Fruit fly (Drosophila melanogaster) whole organism, embryonic: ENCODE measurements around the gene CG31103.

Experiments used
- ATbp ChIP-seq: fragments of 200-800 bp; sonication (Bioruptor generic); optimal IDR thresholded peaks from 2 replicates; lab custom pipeline; 2017; ENCODE audit warnings: missing biosample characterization, mild to moderate bottlenecking, missing genetic modification characterization, missing genetic modification reagents
- Blimp-1 ChIP-seq: fragments of 200-800 bp; sonication (Bioruptor generic); optimal IDR thresholded peaks from 3 replicates; lab custom pipeline; 2018; ENCODE audit warnings: missing biosample characterization, missing genetic modification characterization, mild to moderate bottlenecking, moderate library complexity, missing genetic modification reagents
- CG15073 ChIP-seq: fragments of 200-800 bp; sonication (Bioruptor generic); optimal IDR thresholded peaks from 2 replicates; lab custom pipeline; 2016; ENCODE audit warnings: missing biosample characterization, missing genetic modification characterization
- CG16779 ChIP-seq: fragments of 200-800 bp; sonication (Bioruptor generic); IDR thresholded peaks from 2 replicates; pipeline ENCODE4 v1.3.6; 2022; ENCODE audit warnings: missing biosample characterization, missing genetic modification characterization
- CG17186 ChIP-seq: fragments of 200-800 bp; sonication (Bioruptor generic); optimal IDR thresholded peaks from 3 replicates; lab custom pipeline; 2017; ENCODE audit warnings: missing biosample characterization, missing genetic modification reagents, missing genetic modification characterization
- CG17361 ChIP-seq: fragments of 200-800 bp; sonication (Bioruptor generic); IDR thresholded peaks from 3 replicates; pipeline ENCODE4 v1.3.6; 2022; ENCODE audit warnings: missing biosample characterization, missing genetic modification characterization
- CG18262 ChIP-seq: fragments of 200-800 bp; optimal IDR thresholded peaks from 3 replicates; lab custom pipeline; 2019; ENCODE audit warnings: missing biosample characterization, mild to moderate bottlenecking, missing genetic modification characterization, moderate library complexity
- CG18764 ChIP-seq: fragments of 200-800 bp; sonication (Bioruptor generic); optimal IDR thresholded peaks from 3 replicates; lab custom pipeline; 2016; ENCODE audit warnings: missing biosample characterization, missing genetic modification characterization
- CG2875 ChIP-seq: fragments of 200-800 bp; sonication (Bioruptor generic); optimal IDR thresholded peaks from 2 replicates; lab custom pipeline; 2017; ENCODE audit warnings: missing biosample characterization, mild to moderate bottlenecking, missing genetic modification characterization, missing genetic modification reagents
- CG34422 ChIP-seq: fragments of 200-800 bp; sonication (Bioruptor generic); IDR thresholded peaks from 3 replicates; pipeline ENCODE4 v1.3.6; 2022; ENCODE audit warnings: missing biosample characterization, missing genetic modification characterization
- CG3847 ChIP-seq: fragments of 200-800 bp; sonication (Bioruptor generic); IDR thresholded peaks from 2 replicates; pipeline ENCODE4 v1.3.6; 2022; ENCODE audit warnings: missing biosample characterization, missing genetic modification characterization
- CG4360 ChIP-seq: fragments of 200-800 bp; sonication (Bioruptor generic); IDR thresholded peaks from 2 replicates; pipeline ENCODE4 v1.3.6; 2022; ENCODE audit warnings: missing biosample characterization, missing genetic modification characterization
- CG4820 ChIP-seq: fragments of 200-800 bp; sonication (Bioruptor generic); optimal IDR thresholded peaks from 3 replicates; lab custom pipeline; 2016; ENCODE audit warnings: missing biosample characterization, missing genetic modification characterization
- CG5180 ChIP-seq: fragments of 200-800 bp; sonication (Bioruptor generic); optimal IDR thresholded peaks from 3 replicates; lab custom pipeline; 2017; ENCODE audit warnings: missing biosample characterization, missing genetic modification characterization, mild to moderate bottlenecking, moderate library complexity, missing genetic modification reagents
- CG6654 ChIP-seq: fragments of 200-800 bp; sonication (Bioruptor generic); optimal IDR thresholded peaks from 2 replicates; lab custom pipeline; 2017; ENCODE audit warnings: missing biosample characterization, mild to moderate bottlenecking, missing genetic modification characterization
- CG7786 ChIP-seq: fragments of 200-800 bp; sonication (Bioruptor generic); optimal IDR thresholded peaks from 2 replicates; lab custom pipeline; 2016; ENCODE audit warnings: missing biosample characterization, missing genetic modification characterization
- CG8290 ChIP-seq, 3 experiments: fragments of 200-800 bp; sonication (Bioruptor generic); optimal IDR thresholded peaks; 2 replicates each; lab custom pipeline; 2016 to 2019; ENCODE audit warnings: missing biosample characterization in 3 of 3, missing genetic modification characterization in 3 of 3, mild to moderate bottlenecking in 2 of 3, moderate library complexity in 1 of 3
- CG8944 ChIP-seq: fragments of 200-800 bp; sonication (Bioruptor generic); optimal IDR thresholded peaks from 3 replicates; lab custom pipeline; 2016; ENCODE audit warnings: missing biosample characterization, missing genetic modification characterization
- CG9817 ChIP-seq: fragments of 200-800 bp; sonication (Bioruptor generic); optimal IDR thresholded peaks from 2 replicates; lab custom pipeline; 2018; ENCODE audit warnings: missing biosample characterization, mild to moderate bottlenecking, missing genetic modification characterization, moderate library complexity
- CrebB ChIP-seq: fragments of 200-800 bp; sonication (Bioruptor generic); optimal IDR thresholded peaks from 3 replicates; lab custom pipeline; 2018; ENCODE audit warnings: missing biosample characterization, mild to moderate bottlenecking, missing genetic modification characterization
- D19A ChIP-seq: fragments of 200-800 bp; optimal IDR thresholded peaks from 3 replicates; lab custom pipeline; 2019; ENCODE audit warnings: missing biosample characterization, mild to moderate bottlenecking, missing genetic modification characterization, moderate library complexity
- Dad ChIP-seq: fragments of 200-800 bp; sonication (Bioruptor generic); optimal IDR thresholded peaks from 3 replicates; lab custom pipeline; 2016; ENCODE audit warnings: missing biosample characterization, missing genetic modification characterization
- Dek ChIP-seq: fragments of 200-800 bp; sonication (Bioruptor generic); optimal IDR thresholded peaks from 3 replicates; lab custom pipeline; 2019; ENCODE audit warnings: missing biosample characterization, mild to moderate bottlenecking, missing genetic modification characterization, moderate library complexity
- Hr78 ChIP-seq, 2 experiments: fragments of 200-800 bp in 1 of 2; fragments of >200 bp in 1 of 2; sonication (Bioruptor generic) in 1 of 2; optimal IDR thresholded peaks; 2 replicates each; lab custom pipeline; 2017 to 2019; ENCODE audit warnings: missing biosample characterization in 2 of 2, missing genetic modification characterization in 2 of 2, mild to moderate bottlenecking in 1 of 2, moderate library complexity in 1 of 2
- Mes4 ChIP-seq: fragments of 200-800 bp; sonication (Bioruptor generic); optimal IDR thresholded peaks from 2 replicates; lab custom pipeline; 2016; ENCODE audit warnings: missing biosample characterization, missing genetic modification characterization
- Neu2 ChIP-seq: fragments of 200-800 bp; sonication (Bioruptor generic); optimal IDR thresholded peaks from 3 replicates; lab custom pipeline; 2016; ENCODE audit warnings: missing biosample characterization, missing genetic modification characterization, borderline replicate concordance
- Nf-YB ChIP-seq: fragments of 200-800 bp; sonication (Bioruptor generic); optimal IDR thresholded peaks from 3 replicates; lab custom pipeline; 2019; ENCODE audit warnings: missing biosample characterization, mild to moderate bottlenecking, missing genetic modification characterization, moderate library complexity
- Pdp1 ChIP-seq, 2 experiments: fragments of 200-800 bp; sonication (Bioruptor generic); optimal IDR thresholded peaks; 3 replicates each; lab custom pipeline; 2016; ENCODE audit warnings: missing biosample characterization in 2 of 2, missing genetic modification characterization in 2 of 2, mild to moderate bottlenecking in 1 of 2, moderate library complexity in 1 of 2
- Sry-β ChIP-seq: fragments of 200-800 bp; sonication (Bioruptor generic); optimal IDR thresholded peaks from 2 replicates; lab custom pipeline; 2018; ENCODE audit warnings: missing biosample characterization, mild to moderate bottlenecking, missing genetic modification characterization, moderate library complexity
- ab ChIP-seq: fragments of 200-800 bp; sonication (Bioruptor generic); optimal IDR thresholded peaks from 2 replicates; lab custom pipeline; 2016; ENCODE audit warnings: missing biosample characterization, missing genetic modification characterization
- ato ChIP-seq: fragments of 200-800 bp; sonication (Bioruptor generic); IDR thresholded peaks from 2 replicates; pipeline ENCODE4 v1.3.6; 2022; ENCODE audit warnings: missing biosample characterization, missing genetic modification characterization; ENCODE audit not compliant: partially characterized antibody
- bcd ChIP-seq: fragments of 200-800 bp; sonication (Bioruptor generic); optimal IDR thresholded peaks from 2 replicates; lab custom pipeline; 2017; ENCODE audit warnings: missing biosample characterization, mild to moderate bottlenecking, missing genetic modification characterization
- cato ChIP-seq: fragments of 200-800 bp; sonication (Bioruptor generic); optimal IDR thresholded peaks from 2 replicates; lab custom pipeline; 2016; ENCODE audit warnings: missing biosample characterization, missing genetic modification characterization, borderline replicate concordance
- dysf ChIP-seq: fragments of 200-800 bp; sonication (Bioruptor generic); IDR thresholded peaks from 3 replicates; pipeline ENCODE4 v1.3.6; 2022; ENCODE audit warnings: missing biosample characterization, missing genetic modification characterization
- ems ChIP-seq: fragments of 200-800 bp; sonication (Bioruptor generic); optimal IDR thresholded peaks from 3 replicates; lab custom pipeline; 2016; ENCODE audit warnings: missing biosample characterization, missing genetic modification characterization
- fd3F ChIP-seq: fragments of 200-800 bp; sonication (Bioruptor generic); optimal IDR thresholded peaks from 2 replicates; lab custom pipeline; 2018; ENCODE audit warnings: missing biosample characterization, mild to moderate bottlenecking, missing genetic modification characterization, moderate library complexity
- hb ChIP-seq: fragments of 200-800 bp; sonication (Bioruptor generic); IDR thresholded peaks from 3 replicates; pipeline ENCODE4 v1.3.6; 2022; ENCODE audit warnings: missing biosample characterization, missing genetic modification characterization; ENCODE audit not compliant: partially characterized antibody
- jing ChIP-seq: fragments of 200-800 bp; sonication (Bioruptor generic); optimal IDR thresholded peaks from 2 replicates; lab custom pipeline; 2018; ENCODE audit warnings: missing biosample characterization, mild to moderate bottlenecking, missing genetic modification characterization
- kay ChIP-seq: fragments of 200-800 bp; sonication (Bioruptor generic); optimal IDR thresholded peaks from 2 replicates; lab custom pipeline; 2016; ENCODE audit warnings: missing biosample characterization, missing genetic modification characterization
- lmd ChIP-seq: fragments of 200-800 bp; sonication (Bioruptor generic); IDR thresholded peaks from 2 replicates; pipeline ENCODE4 v1.3.6; 2022; ENCODE audit warnings: missing biosample characterization, missing genetic modification characterization
- nom ChIP-seq: fragments of 200-800 bp; sonication (Bioruptor generic); optimal IDR thresholded peaks from 2 replicates; lab custom pipeline; 2017; ENCODE audit warnings: missing biosample characterization, missing genetic modification characterization, mild to moderate bottlenecking, moderate library complexity, missing genetic modification reagents
- oc ChIP-seq: fragments of 200-800 bp; sonication (Bioruptor generic); optimal IDR thresholded peaks from 2 replicates; lab custom pipeline; 2018; ENCODE audit warnings: missing biosample characterization, mild to moderate bottlenecking, missing genetic modification characterization, moderate library complexity
- salm ChIP-seq: fragments of 200-800 bp; sonication (Bioruptor generic); optimal IDR thresholded peaks from 2 replicates; lab custom pipeline; 2018; ENCODE audit warnings: missing biosample characterization, mild to moderate bottlenecking, missing genetic modification characterization
- schlank ChIP-seq: fragments of 200-800 bp; sonication (Bioruptor generic); optimal IDR thresholded peaks from 2 replicates; lab custom pipeline; 2018; ENCODE audit warnings: missing biosample characterization, mild to moderate bottlenecking, missing genetic modification characterization
- scrt ChIP-seq: fragments of 200-800 bp; sonication (Bioruptor generic); optimal IDR thresholded peaks from 2 replicates; lab custom pipeline; 2018; ENCODE audit warnings: missing biosample characterization, mild to moderate bottlenecking, missing genetic modification characterization, moderate library complexity
- so ChIP-seq: fragments of 200-800 bp; sonication (Bioruptor generic); IDR thresholded peaks from 3 replicates; pipeline ENCODE4 v1.3.6; 2022; ENCODE audit warnings: missing biosample characterization, missing genetic modification characterization
- tio ChIP-seq: fragments of 200-800 bp; sonication (Bioruptor generic); optimal IDR thresholded peaks from 2 replicates; lab custom pipeline; 2017; ENCODE audit warnings: missing biosample characterization, missing genetic modification characterization, inconsistent platforms

CG31103 gene

dm6 chr3R:25232271-25232989 is 13.3 kb downstream of the CG31103 start, which contains the start of gene Cad96Cb (continued):
- peak; percentile 56 for TF ChIP-seq CG7786 (GFP tag; lab: Kevin White, UChicago)
- TF ChIP-seq Blimp-1 = peak; percentile 83
- TF ChIP-seq CG16779 (GFP tag; lab: Robert Waterston, UW) = no peak
- peak; percentile 76 for TF ChIP-seq ems
- TF ChIP-seq dysf (GFP tag; lab: Robert Waterston, UW) = peak; percentile 73
- peak; percentile 76 for TF ChIP-seq CG18764 (GFP tag; lab: Kevin White, UChicago)
- peak; percentile 26 for TF ChIP-seq CrebB
- TF ChIP-seq CG17186 (GFP tag; lab: Kevin White, UChicago) = peak; percentile 56
- TF ChIP-seq Sry-β (GFP tag; lab: Kevin White, UChicago) = peak; percentile 45
- TF ChIP-seq schlank (tag; lab: Kevin White, UChicago) = no peak
- TF ChIP-seq hb (GFP tag; lab: Robert Waterston, UW) = no peak
- TF ChIP-seq CG9817 (tag; lab: Kevin White, UChicago) = peak; percentile 43
- peak; percentile 67 for TF ChIP-seq Nf-YB
- TF ChIP-seq jing (GFP tag; lab: Kevin White, UChicago) = peak; percentile 38
- peak; percentile 56 for TF ChIP-seq kay
- TF ChIP-seq salm (tag; lab: Kevin White, UChicago) = peak; percentile 77
- TF ChIP-seq so (GFP tag; lab: Robert Waterston, UW) = peak; percentile 66; the same call in 1 of the 3 replicates
- TF ChIP-seq CG15073 = peak; percentile 20
- peak; percentile 86 for TF ChIP-seq ATbp (GFP tag; lab: Kevin White, UChicago)
- TF ChIP-seq oc (tag; lab: Kevin White, UChicago) = peak; percentile 34
- peak; percentile 24 for TF ChIP-seq fd3F
- TF ChIP-seq ab = peak; percentile 66
- peak; percentile 75 for TF ChIP-seq CG8944 (GFP tag; lab: Kevin White, UChicago)
- peak; percentile 79 for TF ChIP-seq CG5180 (GFP tag; lab: Kevin White, UChicago)
- peak; percentile 71 for TF ChIP-seq cato (GFP tag; lab: Kevin White, UChicago)
- TF ChIP-seq scrt = peak; percentile 48
- peak; percentile 41; the same call in 2 of the 3 replicates for TF ChIP-seq CG34422 (GFP tag; lab: Robert Waterston, UW)
- TF ChIP-seq Dad (GFP tag; lab: Kevin White, UChicago) = peak; percentile 64
- TF ChIP-seq D19A = peak; percentile 84
- peak; percentile 94 for TF ChIP-seq CG4360 (GFP tag; lab: Robert Waterston, UW)
- peak in 1 of 2 experiments; percentile 85 for TF ChIP-seq Hr78 (GFP tag; optimal IDR thresholded peaks at IDR 0.05; lab: Kevin White, UChicago)
- peak; percentile 87 for TF ChIP-seq CG2875 (GFP tag; lab: Kevin White, UChicago)
- peak; percentile 84 for TF ChIP-seq bcd (GFP tag; lab: Kevin White, UChicago)
- TF ChIP-seq CG4820 (GFP tag; lab: Kevin White, UChicago) = peak; percentile 89
- no peak for TF ChIP-seq Neu2 (GFP tag; lab: Kevin White, UChicago)
- TF ChIP-seq lmd (GFP tag; lab: Robert Waterston, UW) = peak; percentile 61; the same call in 1 of the 2 replicates
- TF ChIP-seq Mes4 (GFP tag; lab: Kevin White, UChicago) = peak; percentile 85
- TF ChIP-seq Dek (tag; lab: Kevin White, UChicago) = peak; percentile 46
- TF ChIP-seq tio (GFP tag; lab: Kevin White, UChicago) = peak; percentile 91
- TF ChIP-seq nom = peak; percentile 81
- peak; percentile 95 for TF ChIP-seq CG18262 (tag; lab: Kevin White, UChicago)
- TF ChIP-seq CG6654 (GFP tag; lab: Kevin White, UChicago) = peak; percentile 70
- TF ChIP-seq CG17361 = peak; percentile 97
- TF ChIP-seq Pdp1 (GFP tag; optimal IDR thresholded peaks at IDR 0.05; lab: Kevin White, UChicago) = peak; percentile 71 to 81
- no peak for TF ChIP-seq ato
- peak; percentile 41; the same call in 1 of the 2 replicates for TF ChIP-seq CG3847
- no peak for TF ChIP-seq CG8290 (GFP tag; optimal IDR thresholded peaks at IDR 0.05; lab: Kevin White, UChicago)
- peak in 1 of 2 experiments; percentile 3 for TF ChIP-seq CG8290 (tag; optimal IDR thresholded peaks at IDR 0.05; lab: Kevin White, UChicago)
